Fruit fly (Drosophila melanogaster) whole organism, embryonic: ENCODE results near the gene jb.

Source experiments
- ATbp ChIP-seq: fragments of 200-800 bp; sonication (Bioruptor generic); optimal IDR thresholded peaks from 2 replicates; lab custom pipeline; 2017; ENCODE audit warnings: missing biosample characterization, mild to moderate bottlenecking, missing genetic modification characterization, missing genetic modification reagents
- Abd-B ChIP-seq: fragments of 200-800 bp; sonication (Bioruptor generic); optimal IDR thresholded peaks from 2 replicates; lab custom pipeline; 2018; ENCODE audit warnings: missing biosample characterization, mild to moderate bottlenecking, missing genetic modification characterization, moderate library complexity
- Ada2b ChIP-seq: fragments of 200-800 bp; sonication (Bioruptor generic); IDR thresholded peaks from 2 replicates; pipeline ENCODE4 v1.3.6; 2022; ENCODE audit warnings: missing biosample characterization, missing genetic modification characterization
- Blimp-1 ChIP-seq: fragments of 200-800 bp; sonication (Bioruptor generic); optimal IDR thresholded peaks from 3 replicates; lab custom pipeline; 2018; ENCODE audit warnings: missing biosample characterization, missing genetic modification characterization, mild to moderate bottlenecking, moderate library complexity, missing genetic modification reagents
- BtbVII ChIP-seq: fragments of 200-800 bp; sonication (Bioruptor generic); optimal IDR thresholded peaks from 3 replicates; lab custom pipeline; 2017; ENCODE audit warnings: missing biosample characterization, mild to moderate bottlenecking, missing genetic modification characterization
- CG11456 ChIP-seq: fragments of 200-800 bp; sonication (Bioruptor generic); IDR thresholded peaks from 3 replicates; pipeline ENCODE4 v1.3.6; 2022; ENCODE audit warnings: missing biosample characterization, missing genetic modification characterization
- CG11696 ChIP-seq: fragments of 200-800 bp; sonication (Bioruptor generic); IDR thresholded peaks from 2 replicates; pipeline ENCODE4 v1.3.6; 2022; ENCODE audit warnings: missing biosample characterization, missing genetic modification characterization
- CG12744 ChIP-seq: fragments of 200-800 bp; sonication (Bioruptor generic); optimal IDR thresholded peaks from 2 replicates; lab custom pipeline; 2016; ENCODE audit warnings: missing biosample characterization, missing genetic modification characterization
- CG14667 ChIP-seq: fragments of 200-800 bp; sonication (Bioruptor generic); IDR thresholded peaks from 2 replicates; pipeline ENCODE4 v1.3.6; 2022; ENCODE audit warnings: missing biosample characterization, missing genetic modification characterization
- CG14710 ChIP-seq: fragments of 200-800 bp; sonication (Bioruptor generic); optimal IDR thresholded peaks from 3 replicates; lab custom pipeline; 2019; ENCODE audit warnings: missing biosample characterization, mild to moderate bottlenecking, missing genetic modification characterization, moderate library complexity
- CG17186 ChIP-seq: fragments of 200-800 bp; sonication (Bioruptor generic); optimal IDR thresholded peaks from 3 replicates; lab custom pipeline; 2017; ENCODE audit warnings: missing biosample characterization, missing genetic modification reagents, missing genetic modification characterization
- CG1792 ChIP-seq: fragments of 200-800 bp; sonication (Bioruptor generic); optimal IDR thresholded peaks from 2 replicates; lab custom pipeline; 2016; ENCODE audit warnings: missing biosample characterization, missing genetic modification characterization
- CG18262 ChIP-seq: fragments of 200-800 bp; optimal IDR thresholded peaks from 3 replicates; lab custom pipeline; 2019; ENCODE audit warnings: missing biosample characterization, mild to moderate bottlenecking, missing genetic modification characterization, moderate library complexity
- CG18476 ChIP-seq: fragments of 200-800 bp; sonication (Bioruptor generic); optimal IDR thresholded peaks from 2 replicates; lab custom pipeline; 2016; ENCODE audit warnings: missing biosample characterization, mild to moderate bottlenecking, missing genetic modification characterization
- CG2199 ChIP-seq: fragments of 200-800 bp; sonication (Bioruptor generic); IDR thresholded peaks from 3 replicates; pipeline ENCODE4 v1.3.6; 2022; ENCODE audit warnings: missing biosample characterization, missing genetic modification characterization
- CG2889 ChIP-seq: fragments of 200-800 bp; sonication (Bioruptor generic); IDR thresholded peaks from 3 replicates; pipeline ENCODE4 v1.3.6; 2022; ENCODE audit warnings: missing biosample characterization, missing genetic modification characterization
- CG30020 ChIP-seq: fragments of 200-800 bp; optimal IDR thresholded peaks from 2 replicates; lab custom pipeline; 2019; ENCODE audit warnings: missing biosample characterization, mild to moderate bottlenecking, missing genetic modification characterization, moderate library complexity
- CG32532 ChIP-seq: fragments of 200-800 bp; sonication (Bioruptor generic); IDR thresholded peaks from 2 replicates; pipeline ENCODE4 v1.3.6; 2022; ENCODE audit warnings: missing biosample characterization, missing genetic modification characterization
- CG34422 ChIP-seq: fragments of 200-800 bp; sonication (Bioruptor generic); IDR thresholded peaks from 3 replicates; pipeline ENCODE4 v1.3.6; 2022; ENCODE audit warnings: missing biosample characterization, missing genetic modification characterization
- CG4730 ChIP-seq: fragments of 200-800 bp; sonication (Bioruptor generic); IDR thresholded peaks from 2 replicates; pipeline ENCODE4 v1.3.6; 2022; ENCODE audit warnings: missing biosample characterization, missing genetic modification characterization
- CG6254 ChIP-seq: fragments of 200-800 bp; sonication (Bioruptor generic); optimal IDR thresholded peaks from 3 replicates; lab custom pipeline; 2017; ENCODE audit warnings: mild to moderate bottlenecking, missing biosample characterization, missing genetic modification reagents, missing genetic modification characterization
- CG6683 ChIP-seq: fragments of 200-800 bp; sonication (Bioruptor generic); optimal IDR thresholded peaks from 2 replicates; lab custom pipeline; 2017; ENCODE audit warnings: missing biosample characterization, mild to moderate bottlenecking, missing genetic modification characterization, missing genetic modification reagents
- CG7372 ChIP-seq: fragments of 200-800 bp; sonication (Bioruptor generic); IDR thresholded peaks from 2 replicates; pipeline ENCODE4 v1.3.6; 2022; ENCODE audit warnings: missing biosample characterization, missing genetic modification characterization
- CG7987 ChIP-seq: fragments of 200-800 bp; sonication (Bioruptor generic); optimal IDR thresholded peaks from 2 replicates; lab custom pipeline; 2018; ENCODE audit warnings: missing biosample characterization, mild to moderate bottlenecking, missing genetic modification characterization, moderate library complexity
- CG8281 ChIP-seq: fragments of 200-800 bp; sonication (Bioruptor generic); optimal IDR thresholded peaks from 2 replicates; lab custom pipeline; 2018; ENCODE audit warnings: missing biosample characterization, mild to moderate bottlenecking, missing genetic modification characterization, moderate library complexity
- CG9609 ChIP-seq: fragments of 200-800 bp; sonication (Bioruptor generic); optimal IDR thresholded peaks from 3 replicates; lab custom pipeline; 2016; ENCODE audit warnings: missing biosample characterization, missing genetic modification characterization
- D19B ChIP-seq: fragments of 200-800 bp; sonication (Bioruptor generic); optimal IDR thresholded peaks from 2 replicates; lab custom pipeline; 2017; ENCODE audit warnings: missing biosample characterization, mild to moderate bottlenecking, missing genetic modification characterization
- Dbx ChIP-seq: fragments of 200-800 bp; sonication (Bioruptor generic); IDR thresholded peaks from 3 replicates; pipeline ENCODE4 v1.3.6; 2022; ENCODE audit warnings: missing biosample characterization, missing genetic modification characterization
- Deaf1 ChIP-seq: fragments of 200-800 bp; optimal IDR thresholded peaks from 3 replicates; lab custom pipeline; 2019; ENCODE audit warnings: missing biosample characterization, mild to moderate bottlenecking, missing genetic modification characterization, moderate library complexity
- Drgx ChIP-seq: fragments of 200-800 bp; sonication (Bioruptor generic); IDR thresholded peaks from 2 replicates; pipeline ENCODE4 v1.3.6; 2022; ENCODE audit warnings: missing biosample characterization, missing genetic modification characterization
- Fer2 ChIP-seq: fragments of 200-800 bp; sonication (Bioruptor generic); optimal IDR thresholded peaks from 2 replicates; lab custom pipeline; 2018; ENCODE audit warnings: missing biosample characterization, mild to moderate bottlenecking, missing genetic modification characterization, moderate library complexity
- Gug ChIP-seq: fragments of 200-800 bp; sonication (Bioruptor generic); IDR thresholded peaks from 4 replicates; pipeline ENCODE4 v1.3.6; 2022; ENCODE audit warnings: missing biosample characterization, missing genetic modification characterization
- HLHmδ ChIP-seq: fragments of 200-800 bp; sonication (Bioruptor generic); optimal IDR thresholded peaks from 2 replicates; lab custom pipeline; 2018; ENCODE audit warnings: missing biosample characterization, mild to moderate bottlenecking, missing genetic modification characterization, moderate library complexity
- Nf-YB ChIP-seq: fragments of 200-800 bp; sonication (Bioruptor generic); optimal IDR thresholded peaks from 3 replicates; lab custom pipeline; 2019; ENCODE audit warnings: missing biosample characterization, mild to moderate bottlenecking, missing genetic modification characterization, moderate library complexity
- Ptx1 ChIP-seq: fragments of 200-800 bp; sonication (Bioruptor generic); IDR thresholded peaks from 2 replicates; pipeline ENCODE4 v1.3.6; 2022; ENCODE audit warnings: missing biosample characterization, missing genetic modification characterization
- Six4 ChIP-seq: fragments of 200-800 bp; sonication (Bioruptor generic); optimal IDR thresholded peaks from 2 replicates; lab custom pipeline; 2016; ENCODE audit warnings: missing biosample characterization, missing genetic modification characterization
- abd-A ChIP-seq: fragments of 200-800 bp; sonication (Bioruptor generic); optimal IDR thresholded peaks from 3 replicates; lab custom pipeline; 2019; ENCODE audit warnings: missing biosample characterization, mild to moderate bottlenecking, missing genetic modification characterization, moderate library complexity
- ato ChIP-seq: fragments of 200-800 bp; sonication (Bioruptor generic); IDR thresholded peaks from 2 replicates; pipeline ENCODE4 v1.3.6; 2022; ENCODE audit warnings: missing biosample characterization, missing genetic modification characterization; ENCODE audit not compliant: partially characterized antibody
- bsh ChIP-seq, 2 experiments: fragments of 200-800 bp; sonication (Bioruptor generic); optimal IDR thresholded peaks; 2 replicates each; lab custom pipeline; 2017 to 2018; ENCODE audit warnings: mild to moderate bottlenecking in 2 of 2, missing biosample characterization in 2 of 2, missing genetic modification characterization in 2 of 2, moderate library complexity in 1 of 2
- chif ChIP-seq, 2 experiments: fragments of 200-800 bp; sonication (Bioruptor generic); optimal IDR thresholded peaks; 3 replicates each; lab custom pipeline; 2016; ENCODE audit warnings: missing biosample characterization in 2 of 2, missing genetic modification characterization in 2 of 2
- ci ChIP-seq: fragments of 200-800 bp; sonication (Bioruptor generic); IDR thresholded peaks from 3 replicates; pipeline ENCODE4 v1.3.6; 2022; ENCODE audit warnings: missing biosample characterization, missing genetic modification characterization
- crc ChIP-seq: fragments of 200-800 bp; sonication (Bioruptor generic); optimal IDR thresholded peaks from 2 replicates; lab custom pipeline; 2016; ENCODE audit warnings: missing biosample characterization, missing genetic modification characterization
- disco-r ChIP-seq: fragments of 200-800 bp; sonication (Bioruptor generic); optimal IDR thresholded peaks from 2 replicates; lab custom pipeline; 2016; ENCODE audit warnings: missing biosample characterization, missing genetic modification characterization
- en ChIP-seq: fragments of 200-800 bp; sonication (Bioruptor generic); optimal IDR thresholded peaks from 2 replicates; lab custom pipeline; 2016; ENCODE audit warnings: missing biosample characterization, missing genetic modification characterization
- fu2 ChIP-seq: fragments of 200-800 bp; sonication (Bioruptor generic); optimal IDR thresholded peaks from 2 replicates; lab custom pipeline; 2016; ENCODE audit warnings: missing biosample characterization, missing genetic modification characterization
- jing ChIP-seq: fragments of 200-800 bp; sonication (Bioruptor generic); optimal IDR thresholded peaks from 2 replicates; lab custom pipeline; 2018; ENCODE audit warnings: missing biosample characterization, mild to moderate bottlenecking, missing genetic modification characterization
- nerfin-2 ChIP-seq: fragments of 200-800 bp; sonication (Bioruptor generic); IDR thresholded peaks from 2 replicates; pipeline ENCODE4 v1.3.6; 2022; ENCODE audit warnings: missing biosample characterization, missing genetic modification characterization; ENCODE audit not compliant: partially characterized antibody
- slbo ChIP-seq: fragments of 200-800 bp; sonication (Bioruptor generic); IDR thresholded peaks from 2 replicates; pipeline ENCODE4 v1.3.6; 2022; ENCODE audit warnings: missing biosample characterization, missing genetic modification characterization
- trem ChIP-seq: fragments of 200-800 bp; optimal IDR thresholded peaks from 3 replicates; lab custom pipeline; 2019; ENCODE audit warnings: missing biosample characterization, mild to moderate bottlenecking, missing genetic modification characterization, moderate library complexity

jb gene

DNA sequence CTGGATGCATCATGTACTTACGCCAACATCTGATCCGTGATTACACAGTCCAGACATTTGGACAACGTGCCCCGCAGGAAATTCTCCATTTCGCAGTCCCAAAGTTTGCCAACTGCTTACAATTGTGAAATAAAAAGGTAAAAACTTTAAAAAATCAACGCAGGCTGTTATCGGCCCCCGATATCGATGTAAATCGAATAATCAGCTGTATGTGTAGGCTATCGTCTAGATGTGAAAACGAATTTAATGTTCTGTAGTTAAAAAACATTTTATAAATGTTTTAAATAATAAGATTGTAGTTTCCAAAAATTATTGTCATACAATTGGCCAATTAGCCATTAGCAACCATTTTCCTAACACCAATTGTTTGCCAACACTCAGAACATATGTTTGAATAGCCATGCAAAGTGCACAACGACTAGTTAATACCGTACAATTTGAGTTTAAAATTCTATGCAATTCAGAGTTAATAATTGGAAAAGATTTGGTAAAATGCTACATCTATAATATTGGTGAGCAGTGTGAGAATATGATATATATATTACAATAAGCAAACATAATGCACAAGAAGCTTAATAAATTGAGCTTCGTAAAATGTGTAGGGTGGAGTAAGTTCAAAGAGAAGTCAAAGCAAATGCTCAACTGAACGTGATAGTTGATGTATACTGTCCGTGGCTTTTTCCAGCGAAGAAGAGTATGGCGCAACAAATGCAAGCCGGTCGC lies 39.0 kb upstream of the jb start, which contains the start of the genes CG11710 and mal (continued):
- peak; percentile 70 for TF ChIP-seq CG6683 (GFP tag; lab: Kevin White, UChicago)
- TF ChIP-seq CG6254 (GFP tag; lab: Kevin White, UChicago): no peak
- peak; percentile 74; the same call in 3 of the 4 replicates for TF ChIP-seq Gug (GFP tag; lab: Robert Waterston, UW)
- TF ChIP-seq Nf-YB (GFP tag; lab: Kevin White, UChicago): peak; percentile 33
- TF ChIP-seq abd-A (tag; lab: Kevin White, UChicago): no peak
- peak; percentile 72 for TF ChIP-seq en (GFP tag; lab: Kevin White, UChicago)
- TF ChIP-seq nerfin-2 (GFP tag; lab: Robert Waterston, UW): 0 out of 2 replicates have a peak, but pooled peaks have one; percentile 43
- peak; percentile 47 for TF ChIP-seq CG7987 (GFP tag; lab: Kevin White, UChicago)
- peak; percentile 73 for TF ChIP-seq Ada2b (GFP tag; lab: Robert Waterston, UW)
- peak; percentile 49 for TF ChIP-seq CG1792
- peak; percentile 63 for TF ChIP-seq Deaf1
- TF ChIP-seq CG17186 (GFP tag; lab: Kevin White, UChicago): peak; percentile 0
- peak; percentile 69; the same call in 2 of the 3 replicates for TF ChIP-seq ci (GFP tag; lab: Robert Waterston, UW)
- TF ChIP-seq CG32532 (GFP tag; lab: Robert Waterston, UW): peak; percentile 78
- peak; percentile 73; the same call in 1 of the 2 replicates for TF ChIP-seq CG7372 (GFP tag; lab: Robert Waterston, UW)
- TF ChIP-seq CG11696: no peak
- TF ChIP-seq BtbVII (GFP tag; lab: Kevin White, UChicago): peak; percentile 78
- peak; percentile 76 for TF ChIP-seq CG18476
- TF ChIP-seq ato (GFP tag; lab: Robert Waterston, UW): no peak
- peak; percentile 59 for TF ChIP-seq CG14667
- peak; percentile 75 for TF ChIP-seq Fer2 (tag; lab: Kevin White, UChicago)
- TF ChIP-seq ATbp (GFP tag; lab: Kevin White, UChicago): no peak
- TF ChIP-seq CG11456: peak; percentile 64; the same call in 2 of the 3 replicates
- TF ChIP-seq CG8281 (tag; lab: Kevin White, UChicago): no peak
- TF ChIP-seq crc (GFP tag; lab: Kevin White, UChicago): peak; percentile 50
- TF ChIP-seq bsh (GFP tag; optimal IDR thresholded peaks at IDR 0.05; lab: Kevin White, UChicago): peak; percentile 40 to 69
- peak; percentile 83 for TF ChIP-seq D19B (GFP tag; lab: Kevin White, UChicago)
- peak; percentile 81 for TF ChIP-seq Six4 (GFP tag; lab: Kevin White, UChicago)
- TF ChIP-seq Dbx (GFP tag; lab: Robert Waterston, UW): peak; percentile 82
- TF ChIP-seq fu2: peak; percentile 53
- TF ChIP-seq HLHmδ (GFP tag; lab: Kevin White, UChicago): no peak
- no peak for TF ChIP-seq disco-r
- TF ChIP-seq Abd-B (GFP tag; lab: Kevin White, UChicago): peak; percentile 85
- TF ChIP-seq CG4730 (GFP tag; lab: Robert Waterston, UW): peak; percentile 60; the same call in 1 of the 2 replicates
- TF ChIP-seq CG18262 (tag; lab: Kevin White, UChicago): peak; percentile 86
- peak; percentile 36 to 68 for TF ChIP-seq chif (GFP tag; optimal IDR thresholded peaks at IDR 0.05; lab: Kevin White, UChicago)
- TF ChIP-seq CG14710: peak; percentile 80
- no peak for TF ChIP-seq CG2199 (GFP tag; lab: Robert Waterston, UW)
- TF ChIP-seq CG12744: peak; percentile 48
- peak; percentile 77; the same call in 2 of the 3 replicates for TF ChIP-seq CG34422
- TF ChIP-seq CG9609 (GFP tag; lab: Kevin White, UChicago): peak; percentile 37
- TF ChIP-seq Blimp-1: peak; percentile 79
- TF ChIP-seq trem (tag; lab: Kevin White, UChicago): peak; percentile 60
- peak; percentile 73 for TF ChIP-seq slbo (GFP tag; lab: Robert Waterston, UW)
- TF ChIP-seq Ptx1: peak; percentile 78
- TF ChIP-seq Drgx (GFP tag; lab: Robert Waterston, UW): peak; percentile 63; the same call in 1 of the 2 replicates
- peak; percentile 47 for TF ChIP-seq CG30020
- TF ChIP-seq jing (GFP tag; lab: Kevin White, UChicago): no peak
- peak; percentile 51; the same call in 1 of the 3 replicates for TF ChIP-seq CG2889
